Worm (Caenorhabditis elegans): Measurements from ENCODE around the gene glb-25.

glb-25 gene

ce11 chrV:1943465-1943864 lies 5.4 kb downstream of the glb-25 start (continued):
- TF ChIP-seq blmp-1 (tag; optimal IDR thresholded peaks at IDR 0.05; ENCODE audit: insufficient read depth) (no peak), unc-55 (GFP tag; optimal IDR thresholded peaks at IDR 0.05) (peak; percentile 59), nhr-129 (tag; optimal IDR thresholded peaks at IDR 0.05) (peak; percentile 28), fos-1 (tag; optimal IDR thresholded peaks at IDR 0.05) (no peak), nhr-10 (tag; optimal IDR thresholded peaks at IDR 0.05) (no peak), ceh-16 (tag; optimal IDR thresholded peaks at IDR 0.05) (no peak)

- TF ChIP-seq nhr-129 (tag; optimal IDR thresholded peaks at IDR 0.05) (no peak), ztf-4 (tag; optimal IDR thresholded peaks at IDR 0.05) (no peak), sma-9 (GFP tag; optimal IDR thresholded peaks at IDR 0.05) (no peak), sma-9 (tag; optimal IDR thresholded peaks at IDR 0.05) (no peak), ZK546.5 (tag; optimal IDR thresholded peaks at IDR 0.05) (no peak), skn-1 (tag; optimal IDR thresholded peaks at IDR 0.05) (no peak), ztf-1 (GFP tag; conservative IDR thresholded peaks at IDR 0.05) (no peak), blmp-1 (tag; optimal IDR thresholded peaks at IDR 0.05; ENCODE audit: insufficient read depth) (no peak), Y55F3AM.14 (GFP tag; optimal IDR thresholded peaks at IDR 0.05) (no peak), lin-39 (tag; optimal IDR thresholded peaks at IDR 0.05) (no peak), peb-1 (tag; optimal IDR thresholded peaks at IDR 0.05) (no peak), lin-11 (tag; optimal IDR thresholded peaks at IDR 0.05) (no peak)
These were observed 7.8 kb downstream of the glb-25 start for ce11 chrV:1945875-1946274.

- TF ChIP-seq ztf-1 (GFP tag; conservative IDR thresholded peaks at IDR 0.05) (no peak), mab-5 (tag; optimal IDR thresholded peaks at IDR 0.05) (no peak), nhr-10 (tag; optimal IDR thresholded peaks at IDR 0.05) (no peak), zag-1 (tag; optimal IDR thresholded peaks at IDR 0.05) (no peak), sem-4 (tag; optimal IDR thresholded peaks at IDR 0.05) (no peak), ztf-11 (tag; optimal IDR thresholded peaks at IDR 0.05) (no peak), lin-13 (GFP tag; optimal IDR thresholded peaks at IDR 0.05) (no peak), crh-2 (tag; optimal IDR thresholded peaks at IDR 0.05) (no peak), unc-55 (GFP tag; optimal IDR thresholded peaks at IDR 0.05) (no peak)
These were observed 17.2 kb downstream of the glb-25 start for ce11 chrV:1955246-1955645.

- no peak for TF ChIP-seq nhr-12 (tag; optimal IDR thresholded peaks at IDR 0.05)
- TF ChIP-seq ztf-1 (GFP tag; conservative IDR thresholded peaks at IDR 0.05), result no peak
- no peak for TF ChIP-seq mdl-1 (tag; optimal IDR thresholded peaks at IDR 0.05)
These were observed 19.0 kb downstream of the glb-25 start, which contains the start of gene fipr-25 for ce11 chrV:1957110-1957509. TSS of gene fipr-25 (plus strand) at chrV:1957410.

- TF ChIP-seq R02D3.7 (tag; optimal IDR thresholded peaks at IDR 0.05), result no peak
- no peak for TF ChIP-seq nhr-12 (tag; optimal IDR thresholded peaks at IDR 0.05)
- TF ChIP-seq skn-1 (tag; optimal IDR thresholded peaks at IDR 0.05), result no peak
- TF ChIP-seq mdl-1 (tag; optimal IDR thresholded peaks at IDR 0.05), result no peak
- no peak for TF ChIP-seq lin-39 (tag; optimal IDR thresholded peaks at IDR 0.05)
- TF ChIP-seq unc-39 (tag; optimal IDR thresholded peaks at IDR 0.05), result no peak
- no peak for TF ChIP-seq ztf-11 (tag; optimal IDR thresholded peaks at IDR 0.05)
- no peak for TF ChIP-seq nhr-10 (tag; optimal IDR thresholded peaks at IDR 0.05)
- TF ChIP-seq lin-11 (tag; optimal IDR thresholded peaks at IDR 0.05), result no peak
- no peak for TF ChIP-seq lin-13 (GFP tag; optimal IDR thresholded peaks at IDR 0.05)
- TF ChIP-seq nhr-23 (tag; optimal IDR thresholded peaks at IDR 0.05), result no peak
- no peak for TF ChIP-seq nhr-6 (tag; optimal IDR thresholded peaks at IDR 0.05)
- TF ChIP-seq nhr-237 (tag; optimal IDR thresholded peaks at IDR 0.05), result no peak
- no peak for TF ChIP-seq ama-1 (optimal IDR thresholded peaks at IDR 0.05)
These were observed 23.4 kb downstream of the glb-25 start, which contains the start of gene Y40B10B.1 for ce11 chrV:1961453-1961852. TSS of gene Y40B10B.1 (minus strand) at chrV:1961553.

- TF ChIP-seq nhr-21 (tag; optimal IDR thresholded peaks at IDR 0.05), result no peak
- no peak for TF ChIP-seq elt-1 (tag; optimal IDR thresholded peaks at IDR 0.05)
- no peak for TF ChIP-seq skn-1 (tag; optimal IDR thresholded peaks at IDR 0.05)
- TF ChIP-seq sem-4 (tag; optimal IDR thresholded peaks at IDR 0.05), result no peak
- TF ChIP-seq ceh-16 (tag; optimal IDR thresholded peaks at IDR 0.05), result no peak
- no peak for TF ChIP-seq unc-39 (tag; optimal IDR thresholded peaks at IDR 0.05)
- no peak for TF ChIP-seq gmeb-1 (tag; optimal IDR thresholded peaks at IDR 0.05)
- no peak for TF ChIP-seq mab-5 (tag; optimal IDR thresholded peaks at IDR 0.05)
- no peak for TF ChIP-seq aly-2 (tag; optimal IDR thresholded peaks at IDR 0.05)
- TF ChIP-seq nhr-6 (tag; optimal IDR thresholded peaks at IDR 0.05), result no peak
- no peak for TF ChIP-seq F13H6.1 (tag; optimal IDR thresholded peaks at IDR 0.05)
- no peak for TF ChIP-seq blmp-1 (tag; optimal IDR thresholded peaks at IDR 0.05; ENCODE audit: insufficient read depth)
These were observed 26.7 kb downstream of the glb-25 start, which contains the start of gene srj-15 for ce11 chrV:1964806-1965205. TSS of gene srj-15 (minus strand) at chrV:1964906.

Measured in whole organism, L2 larva.